Worm (Caenorhabditis elegans): ENCODE data around the gene tag-180.
A peak's percentile ranks its signal among the peaks of the same experiment; 100 is the strongest.

- TF ChIP-seq nhr-12 (tag; optimal IDR thresholded peaks at IDR 0.05) = no peak
- TF ChIP-seq ztf-11 (tag; optimal IDR thresholded peaks at IDR 0.05) = no peak
- TF ChIP-seq unc-62 (GFP tag; optimal IDR thresholded peaks at IDR 0.05) = no peak
- no peak for TF ChIP-seq tbx-2 (tag; optimal IDR thresholded peaks at IDR 0.05)
- no peak for TF ChIP-seq elt-1 (tag; optimal IDR thresholded peaks at IDR 0.05)
- TF ChIP-seq nfya-1 (tag; optimal IDR thresholded peaks at IDR 0.05; ENCODE audit: insufficient read depth) = peak; percentile 39
- TF ChIP-seq R02D3.7 (tag; optimal IDR thresholded peaks at IDR 0.05) = no peak
- TF ChIP-seq pqm-1 (tag; optimal IDR thresholded peaks at IDR 0.05) = peak; percentile 43
Measured at ce11 chrII:11290109-11290784, 39.0 kb downstream of the tag-180 start, which contains the start of gene C47G2.3.

Data from whole organism, L3 larva.